Fruit fly (Drosophila melanogaster) whole organism, embryonic: ENCODE data around the gene CG14088.

ENCODE experiments used
- CG14667 ChIP-seq: fragments of 200-800 bp; sonication (Bioruptor generic); IDR thresholded peaks from 2 replicates; pipeline ENCODE4 v1.3.6; 2022; ENCODE audit warnings: missing biosample characterization, missing genetic modification characterization
- CG16863 ChIP-seq: fragments of 200-800 bp; sonication (Bioruptor generic); optimal IDR thresholded peaks from 3 replicates; lab custom pipeline; 2016; ENCODE audit warnings: missing biosample characterization, missing genetic modification characterization
- CG31224 ChIP-seq: fragments of 200-800 bp; sonication (Bioruptor generic); IDR thresholded peaks from 2 replicates; pipeline ENCODE4 v1.3.6; 2022; ENCODE audit warnings: missing biosample characterization, missing genetic modification characterization
- CG6854 ChIP-seq: fragments of 200-800 bp; sonication (Bioruptor generic); optimal IDR thresholded peaks from 3 replicates; lab custom pipeline; 2017; ENCODE audit warnings: missing biosample characterization, mild to moderate bottlenecking, missing genetic modification characterization
- CG7357 ChIP-seq: fragments of 200-800 bp; sonication (Bioruptor generic); IDR thresholded peaks from 3 replicates; pipeline ENCODE4 v1.3.6; 2022; ENCODE audit warnings: missing biosample characterization, missing genetic modification characterization
- HmgZ ChIP-seq: fragments of 200-800 bp; sonication (Bioruptor generic); optimal IDR thresholded peaks from 2 replicates; lab custom pipeline; 2018; ENCODE audit warnings: missing biosample characterization, mild to moderate bottlenecking, missing genetic modification characterization
- MBD-R2 ChIP-seq: fragments of 200-800 bp; sonication (Bioruptor generic); IDR thresholded peaks from 2 replicates; pipeline ENCODE4 v1.3.6; 2022; ENCODE audit warnings: missing biosample characterization, missing genetic modification characterization
- MTF-1 ChIP-seq: fragments of 200-800 bp; sonication (Bioruptor generic); optimal IDR thresholded peaks from 2 replicates; lab custom pipeline; 2018; ENCODE audit warnings: missing biosample characterization, mild to moderate bottlenecking, missing genetic modification characterization, borderline replicate concordance
- psq ChIP-seq: fragments of 200-800 bp; sonication (Bioruptor generic); optimal IDR thresholded peaks from 2 replicates; lab custom pipeline; 2017; ENCODE audit warnings: missing biosample characterization, missing genetic modification characterization

DNA sequence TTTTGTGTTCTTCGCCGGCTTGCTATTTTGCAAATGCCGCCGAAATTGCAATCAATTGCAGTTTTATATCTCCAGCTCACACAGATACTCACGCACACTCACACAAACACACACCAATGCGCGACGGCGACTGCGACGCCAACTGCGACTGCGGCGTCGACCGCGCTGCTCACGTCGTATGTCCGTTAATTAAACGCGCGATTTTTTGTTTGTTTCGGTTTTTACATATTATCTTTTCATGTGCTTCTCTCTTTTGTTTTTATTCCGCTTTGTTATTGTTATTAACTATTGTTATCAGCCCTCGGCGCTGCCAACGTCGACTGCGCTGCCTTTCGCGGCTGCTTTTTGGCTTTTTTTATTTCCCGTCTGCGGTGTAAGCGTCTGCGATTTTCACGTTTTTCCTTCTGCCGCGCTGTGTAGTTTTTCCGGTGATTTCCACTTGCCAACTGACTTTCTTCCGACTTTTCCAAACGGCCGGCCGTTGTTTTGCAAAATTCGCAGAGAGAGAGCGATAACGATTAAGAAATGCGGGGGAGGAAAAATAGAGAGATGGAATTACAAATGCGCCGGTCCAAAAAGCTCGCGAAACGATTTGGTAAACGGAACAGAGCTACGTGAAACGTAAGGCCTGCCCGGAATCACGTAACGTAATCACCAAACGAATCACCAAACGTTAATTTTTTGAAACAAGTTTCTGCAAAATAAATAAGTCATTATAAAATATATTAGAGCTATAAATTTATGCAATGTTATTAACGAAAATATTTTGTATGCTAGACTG is 35.3 kb downstream of the CG14088 start, which contains the start of gene fz2:
- no peak for TF ChIP-seq CG7357
- no peak for TF ChIP-seq MTF-1 (GFP tag; lab: Kevin White, UChicago)
- TF ChIP-seq CG6854 = no peak
- TF ChIP-seq CG14667 (GFP tag; lab: Robert Waterston, UW) = no peak
- TF ChIP-seq HmgZ = no peak
- no peak for TF ChIP-seq psq
- TF ChIP-seq MBD-R2 (GFP tag; lab: Robert Waterston, UW) = no peak
- no peak for TF ChIP-seq CG31224 (GFP tag; lab: Robert Waterston, UW)
- no peak for TF ChIP-seq CG16863 (GFP tag; lab: Kevin White, UChicago)
